Fruit fly (Drosophila melanogaster) whole organism, pupa: ENCODE results near the gene CG1143.

Experiments used
- CG10348 ChIP-seq: fragments of 200-800 bp; sonication (Bioruptor generic); IDR thresholded peaks from 2 replicates; pipeline ENCODE4 v1.3.6; 2022; ENCODE audit warnings: missing biosample characterization, missing genetic modification characterization
- CG12605 ChIP-seq: fragments of 200-800 bp; sonication (Bioruptor generic); IDR thresholded peaks from 2 replicates; pipeline ENCODE4 v1.3.6; 2022; ENCODE audit warnings: missing biosample characterization, missing genetic modification characterization
- CG32121 ChIP-seq: fragments of 200-800 bp; sonication (Bioruptor generic); IDR thresholded peaks from 2 replicates; pipeline ENCODE4 v1.3.6; 2022; ENCODE audit warnings: missing biosample characterization, missing genetic modification characterization
- CG8301 ChIP-seq: fragments of 200-800 bp; sonication (Bioruptor generic); optimal IDR thresholded peaks from 2 replicates; lab custom pipeline; 2018; ENCODE audit warnings: missing biosample characterization, mild to moderate bottlenecking, missing genetic modification characterization
- EcR ChIP-seq: fragments of 200-800 bp; sonication (Bioruptor generic); optimal IDR thresholded peaks from 3 replicates; lab custom pipeline; 2019; ENCODE audit warnings: missing biosample characterization, missing genetic modification characterization, mild to moderate bottlenecking, moderate library complexity, missing genetic modification reagents
- gl ChIP-seq: fragments of 200-800 bp; sonication (Bioruptor generic); optimal IDR thresholded peaks from 2 replicates; lab custom pipeline; 2018; ENCODE audit warnings: missing biosample characterization, mild to moderate bottlenecking, missing genetic modification characterization

- no peak for TF ChIP-seq EcR (GFP tag; lab: Kevin White, UChicago)
- no peak for TF ChIP-seq CG10348
- TF ChIP-seq gl, result no peak
- peak; percentile 62 for TF ChIP-seq CG32121 (GFP tag; lab: Robert Waterston, UW)
- no peak for TF ChIP-seq CG8301 (tag; lab: Kevin White, UChicago)
- TF ChIP-seq CG12605 (GFP tag; lab: Robert Waterston, UW), result peak; percentile 55
Observed at dm6 chr3L:2636023-2636968, 8.9 kb upstream of the CG1143 start.
